Worm (Caenorhabditis elegans) whole organism, young adult: ENCODE data around the gene C10A4.13.

Experiments used
- B0261.1 ChIP-seq: sonication (generic microtip); optimal IDR thresholded peaks from 2 replicates; lab custom pipeline; 2016; ENCODE audit warnings: mild to moderate bottlenecking, missing genetic modification characterization, moderate library complexity, missing compliant biosample characterization
- C06A6.2 ChIP-seq: fragments of 200-800 bp; sonication (Bioruptor generic); conservative IDR thresholded peaks from 2 replicates; pipeline ENCODE4 v1.3.6; 2022; ENCODE audit warnings: missing genetic modification characterization, missing compliant biosample characterization
- C17E4.6 ChIP-seq: fragments of 200-800 bp; sonication (Bioruptor generic); IDR thresholded peaks from 2 replicates; pipeline ENCODE4 v1.3.6; 2022; ENCODE audit warnings: missing genetic modification reagents, missing genetic modification characterization, missing compliant biosample characterization
- D2030.7 ChIP-seq: fragments of 200-800 bp; sonication (Bioruptor generic); IDR thresholded peaks from 2 replicates; pipeline ENCODE4 v1.3.6; 2022; ENCODE audit warnings: missing genetic modification reagents, missing genetic modification characterization, missing compliant biosample characterization
- F22D6.2 ChIP-seq: sonication (generic microtip); optimal IDR thresholded peaks from 2 replicates; lab custom pipeline; 2016; ENCODE audit warnings: mild to moderate bottlenecking, missing genetic modification characterization, missing compliant biosample characterization
- F39B2.1 ChIP-seq: fragments of 200-800 bp; sonication (Bioruptor generic); IDR thresholded peaks from 2 replicates; pipeline ENCODE4 v1.3.6; 2022; ENCODE audit warnings: missing genetic modification reagents, missing genetic modification characterization, missing compliant biosample characterization
- F57C9.4 ChIP-seq: sonication (generic microtip); optimal IDR thresholded peaks from 2 replicates; lab custom pipeline; 2017; ENCODE audit warnings: mild to moderate bottlenecking, missing genetic modification characterization, missing compliant biosample characterization
- K11D2.4 ChIP-seq: fragments of 200-800 bp; sonication (Bioruptor generic); IDR thresholded peaks from 2 replicates; pipeline ENCODE4 v1.3.6; 2022; ENCODE audit warnings: missing genetic modification reagents, missing genetic modification characterization, missing compliant biosample characterization
- K12H6.12 ChIP-seq: fragments of 200-800 bp; sonication (Bioruptor generic); optimal IDR thresholded peaks from 2 replicates; lab custom pipeline; 2018; ENCODE audit warnings: mild to moderate bottlenecking, missing genetic modification characterization, missing compliant biosample characterization
- Y56A3A.18 ChIP-seq: fragments of 200-800 bp; sonication (Bioruptor generic); IDR thresholded peaks from 2 replicates; pipeline ENCODE4 v1.3.6; 2022; ENCODE audit warnings: missing genetic modification reagents, missing genetic modification characterization, missing compliant biosample characterization
- Y67H2A.10 ChIP-seq: fragments of 200-800 bp; sonication (Bioruptor generic); conservative IDR thresholded peaks from 2 replicates; pipeline ENCODE4 v1.3.6; 2022; ENCODE audit warnings: missing genetic modification reagents, missing genetic modification characterization, missing compliant biosample characterization
- ama-1 ChIP-seq, 3 experiments: fragments of 150-350 bp in 1 of 3; sonication (generic microtip) in 2 of 3; optimal IDR thresholded peaks; 2 replicates each; lab custom pipeline; 2014 to 2018; ENCODE audit warnings: missing biosample characterization in 2 of 3, missing genetic modification characterization in 2 of 3, missing genetic modification reagents in 2 of 3
- atf-7 ChIP-seq: sonication (generic microtip); optimal IDR thresholded peaks from 2 replicates; lab custom pipeline; 2017; ENCODE audit warnings: mild to moderate bottlenecking, missing genetic modification characterization, missing compliant biosample characterization
- athp-1 ChIP-seq: sonication (generic microtip); optimal IDR thresholded peaks from 2 replicates; lab custom pipeline; 2017; ENCODE audit warnings: mild to moderate bottlenecking, missing genetic modification characterization, missing compliant biosample characterization
- bed-1 ChIP-seq: fragments of 200-800 bp; sonication (Bioruptor generic); IDR thresholded peaks from 2 replicates; pipeline ENCODE4 v1.3.6; 2022; ENCODE audit warnings: missing genetic modification reagents, missing genetic modification characterization, missing compliant biosample characterization
- cebp-1 ChIP-seq, 2 experiments: fragments of 200-800 bp in 1 of 2; sonication (Bioruptor generic) in 1 of 2; sonication (generic microtip) in 1 of 2; IDR thresholded peaks in 1 of 2; optimal IDR thresholded peaks in 1 of 2; 2 replicates each; pipeline versions ENCODE4 v1.3.6 to Lab custom; 2017 to 2022; ENCODE audit warnings: missing compliant biosample characterization in 2 of 2, missing genetic modification characterization in 2 of 2, mild to moderate bottlenecking in 1 of 2, missing genetic modification reagents in 1 of 2, moderate library complexity in 1 of 2
- ceh-58 ChIP-seq: fragments of 200-800 bp; sonication (Bioruptor generic); IDR thresholded peaks from 2 replicates; pipeline ENCODE4 v1.3.6; 2022; ENCODE audit warnings: missing genetic modification characterization, missing compliant biosample characterization
- ceh-91 ChIP-seq: fragments of 200-800 bp; sonication (Bioruptor generic); IDR thresholded peaks from 2 replicates; pipeline ENCODE4 v1.3.6; 2022; ENCODE audit warnings: missing genetic modification reagents, missing genetic modification characterization, missing compliant biosample characterization
- chd-7 ChIP-seq: sonication (generic microtip); optimal IDR thresholded peaks from 2 replicates; lab custom pipeline; 2016; ENCODE audit warnings: mild to moderate bottlenecking, missing genetic modification characterization, moderate library complexity, missing compliant biosample characterization
- die-1 ChIP-seq: sonication (generic microtip); optimal IDR thresholded peaks from 2 replicates; lab custom pipeline; 2016; ENCODE audit warnings: missing genotype, mild to moderate bottlenecking, missing genetic modification characterization, missing compliant biosample characterization
- dox-1 ChIP-seq: fragments of 200-800 bp; sonication (Bioruptor generic); IDR thresholded peaks from 2 replicates; pipeline ENCODE4 v1.3.6; 2022; ENCODE audit warnings: missing genetic modification reagents, missing genetic modification characterization, missing compliant biosample characterization
- egrh-3 ChIP-seq: fragments of 200-800 bp; sonication (Bioruptor generic); IDR thresholded peaks from 2 replicates; pipeline ENCODE4 v1.3.6; 2022; ENCODE audit warnings: missing genetic modification reagents, missing genetic modification characterization, missing compliant biosample characterization
- ekl-4 ChIP-seq: fragments of 200-800 bp; sonication (Bioruptor generic); IDR thresholded peaks from 2 replicates; pipeline ENCODE4 v1.3.6; 2022; ENCODE audit warnings: missing genetic modification reagents, missing genetic modification characterization, missing compliant biosample characterization
- ets-4 ChIP-seq: fragments of 200-800 bp; sonication (Bioruptor generic); optimal IDR thresholded peaks from 2 replicates; lab custom pipeline; 2018; ENCODE audit warnings: mild to moderate bottlenecking, missing genetic modification characterization, missing compliant biosample characterization
- gei-17 ChIP-seq: fragments of 200-800 bp; sonication (Bioruptor generic); optimal IDR thresholded peaks from 2 replicates; lab custom pipeline; 2018; ENCODE audit warnings: mild to moderate bottlenecking, missing genetic modification characterization, missing compliant biosample characterization
- him-1 ChIP-seq: sonication (generic microtip); optimal IDR thresholded peaks from 2 replicates; lab custom pipeline; 2016; ENCODE audit warnings: missing genotype, missing genetic modification reagents, missing genetic modification characterization, missing compliant biosample characterization
- hlh-12 ChIP-seq: sonication (generic microtip); optimal IDR thresholded peaks from 2 replicates; lab custom pipeline; 2016; ENCODE audit warnings: missing genetic modification characterization, missing compliant biosample characterization
- hlh-26 ChIP-seq: fragments of 200-800 bp; sonication (Bioruptor generic); conservative IDR thresholded peaks from 2 replicates; pipeline ENCODE4 v1.3.6; 2022; ENCODE audit warnings: missing genetic modification reagents, missing genetic modification characterization, missing compliant biosample characterization
- hrde-1 ChIP-seq: sonication (generic microtip); optimal IDR thresholded peaks from 2 replicates; lab custom pipeline; 2016; ENCODE audit warnings: missing genetic modification characterization, mild to moderate bottlenecking, missing compliant biosample characterization, moderate library complexity, missing genotype, missing genetic modification reagents, borderline replicate concordance
- lag-1 ChIP-seq: fragments of 200-800 bp; sonication (Bioruptor generic); IDR thresholded peaks from 2 replicates; pipeline ENCODE4 v1.3.6; 2022; ENCODE audit warnings: missing genetic modification reagents, missing genetic modification characterization, missing compliant biosample characterization
- lin-54 ChIP-seq: fragments of 200-800 bp; sonication (Bioruptor generic); optimal IDR thresholded peaks from 2 replicates; lab custom pipeline; 2018; ENCODE audit warnings: mild to moderate bottlenecking, missing genetic modification characterization, missing compliant biosample characterization
- madf-3 ChIP-seq: fragments of 200-800 bp; sonication (Bioruptor generic); IDR thresholded peaks from 2 replicates; pipeline ENCODE4 v1.3.6; 2022; ENCODE audit warnings: missing genetic modification reagents, missing genetic modification characterization, missing compliant biosample characterization
- nfyb-1 ChIP-seq: fragments of 200-800 bp; sonication (Bioruptor generic); IDR thresholded peaks from 2 replicates; pipeline ENCODE4 v1.3.6; 2022; ENCODE audit warnings: missing genetic modification reagents, missing genetic modification characterization, missing compliant biosample characterization
- pbrm-1 ChIP-seq: fragments of 200-800 bp; sonication (Bioruptor generic); IDR thresholded peaks from 2 replicates; pipeline ENCODE4 v1.3.6; 2022; ENCODE audit warnings: missing genetic modification reagents, missing genetic modification characterization, missing compliant biosample characterization
- snpc-4 ChIP-seq, 5 experiments: fragments of 150-350 bp in 1 of 5; sonication (generic microtip) in 4 of 5; optimal IDR thresholded peaks; 2 replicates each; lab custom pipeline; 2014 to 2018; ENCODE audit warnings: missing genetic modification characterization in 5 of 5, missing biosample characterization in 3 of 5, antibody characterized with exemption in 2 of 5, mild to moderate bottlenecking in 2 of 5, missing compliant biosample characterization in 2 of 5, missing genotype in 2 of 5, moderate library complexity in 2 of 5, missing genetic modification reagents in 1 of 5
- sptf-2 ChIP-seq: fragments of 200-800 bp; sonication (Bioruptor generic); optimal IDR thresholded peaks from 2 replicates; lab custom pipeline; 2018; ENCODE audit warnings: mild to moderate bottlenecking, missing genetic modification characterization, missing compliant biosample characterization
- tlf-1 ChIP-seq: fragments of 200-800 bp; sonication (Bioruptor generic); optimal IDR thresholded peaks from 2 replicates; lab custom pipeline; 2018; ENCODE audit warnings: mild to moderate bottlenecking, missing genetic modification characterization, missing compliant biosample characterization
- unc-130 ChIP-seq: sonication (generic microtip); optimal IDR thresholded peaks from 2 replicates; lab custom pipeline; 2016; ENCODE audit warnings: missing genetic modification reagents, missing genetic modification characterization, missing compliant biosample characterization
- zfh-2 ChIP-seq: fragments of 200-800 bp; sonication (Bioruptor generic); conservative IDR thresholded peaks from 2 replicates; pipeline ENCODE4 v1.3.6; 2022; ENCODE audit warnings: missing genetic modification reagents, missing genetic modification characterization, missing compliant biosample characterization
- ztf-22 ChIP-seq: fragments of 200-800 bp; sonication (Bioruptor generic); optimal IDR thresholded peaks from 2 replicates; lab custom pipeline; 2018; ENCODE audit warnings: mild to moderate bottlenecking, missing genetic modification characterization, moderate library complexity, missing compliant biosample characterization
- ztf-25 ChIP-seq: fragments of 200-800 bp; sonication (Bioruptor generic); IDR thresholded peaks from 2 replicates; pipeline ENCODE4 v1.3.6; 2022; ENCODE audit warnings: missing genetic modification reagents, missing genetic modification characterization, missing compliant biosample characterization
- ztf-28 ChIP-seq: fragments of 200-800 bp; sonication (Bioruptor generic); IDR thresholded peaks from 2 replicates; pipeline ENCODE4 v1.3.6; 2022; ENCODE audit warnings: missing genetic modification reagents, missing genetic modification characterization, missing compliant biosample characterization
- ztf-6 ChIP-seq: fragments of 200-800 bp; sonication (Bioruptor generic); IDR thresholded peaks from 2 replicates; pipeline ENCODE4 v1.3.6; 2022; ENCODE audit warnings: missing genetic modification reagents, missing genetic modification characterization, missing compliant biosample characterization

C10A4.13 gene

DNA sequence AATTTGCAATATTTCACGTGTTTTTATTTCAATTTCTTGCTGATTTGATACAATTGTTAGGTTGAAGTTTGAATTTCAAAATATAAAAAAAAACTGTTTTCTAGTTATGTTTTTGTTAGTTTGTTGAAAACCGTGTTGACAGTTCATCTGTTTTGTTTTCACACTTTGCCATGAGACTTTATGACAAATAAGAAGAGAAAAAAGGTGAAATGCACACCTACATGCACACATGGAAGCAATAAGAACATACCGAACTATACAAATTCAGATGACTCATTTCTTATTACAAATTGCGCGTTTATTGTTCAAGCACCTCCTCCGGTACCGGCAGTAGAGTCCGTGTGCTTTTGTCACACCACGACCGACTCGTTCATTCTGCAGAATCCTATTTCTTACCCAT is 22.7 kb upstream of the C10A4.13 start, which contains the start of gene C10A4.9:
Gene C10A4.9, plus strand, starts transcription at position 301 of the 400 bp plus-strand sequence.
- no peak for TF ChIP-seq ztf-6 (GFP tag; lab: Robert Waterston, UW)
- no peak for TF ChIP-seq ztf-25
- no peak for TF ChIP-seq tlf-1 (GFP tag; lab: Kevin White, UChicago)
- no peak for TF ChIP-seq egrh-3 (GFP tag; lab: Robert Waterston, UW)
- TF ChIP-seq hlh-12 (tag; lab: Kevin White, UChicago): no peak
- no peak for TF ChIP-seq F57C9.4
- TF ChIP-seq lag-1: no peak
- no peak for TF ChIP-seq madf-3 (GFP tag; lab: Robert Waterston, UW)
- no peak for TF ChIP-seq dox-1 (GFP tag; lab: Robert Waterston, UW)
- no peak for TF ChIP-seq ama-1 (optimal IDR thresholded peaks at IDR 0.05; lab: Kevin White, UChicago)
- no peak for TF ChIP-seq ama-1 (GFP tag; optimal IDR thresholded peaks at IDR 0.05; lab: Kevin White, UChicago)
- no peak for TF ChIP-seq chd-7
- TF ChIP-seq ceh-91 (GFP tag; lab: Robert Waterston, UW): no peak
- TF ChIP-seq K11D2.4 (GFP tag; lab: Robert Waterston, UW): no peak
- TF ChIP-seq him-1 (tag; lab: Kevin White, UChicago): no peak
- TF ChIP-seq F39B2.1: no peak
- TF ChIP-seq ztf-22 (GFP tag; lab: Kevin White, UChicago): no peak
- no peak for TF ChIP-seq hlh-26 (GFP tag; lab: Robert Waterston, UW)
- no peak for TF ChIP-seq Y56A3A.18 (GFP tag; lab: Robert Waterston, UW)
- no peak for TF ChIP-seq K12H6.12
- no peak for TF ChIP-seq bed-1 (GFP tag; lab: Robert Waterston, UW)

- no peak for TF ChIP-seq ekl-4 (GFP tag; lab: Robert Waterston, UW)
- TF ChIP-seq sptf-2 (GFP tag; lab: Kevin White, UChicago): no peak
- TF ChIP-seq snpc-4 (GFP tag; optimal IDR thresholded peaks at IDR 0.05; lab: Kevin White, UChicago): no peak
- no peak for TF ChIP-seq snpc-4 (tag; optimal IDR thresholded peaks at IDR 0.05; lab: Kevin White, UChicago)
- TF ChIP-seq hlh-26 (GFP tag; lab: Robert Waterston, UW): no peak
- no peak for TF ChIP-seq F57C9.4
- no peak for TF ChIP-seq hlh-12 (tag; lab: Kevin White, UChicago)
- TF ChIP-seq unc-130 (GFP tag; lab: Kevin White, UChicago): no peak
- TF ChIP-seq zfh-2 (GFP tag; lab: Robert Waterston, UW): no peak
- TF ChIP-seq lin-54 (GFP tag; lab: Kevin White, UChicago): no peak
- TF ChIP-seq B0261.1 (tag; lab: Kevin White, UChicago): no peak
- no peak for TF ChIP-seq D2030.7 (GFP tag; lab: Robert Waterston, UW)
- TF ChIP-seq, all 124 proteins: peak for 0
Measured at ce11 chrX:7416082-7416481, 18.2 kb upstream of the C10A4.13 start, which contains the start of gene C10A4.1. Gene C10A4.1 (plus strand): TSS chrX:7416382.

- no peak for TF ChIP-seq ets-4 (GFP tag; lab: Kevin White, UChicago)
- no peak for TF ChIP-seq cebp-1 (GFP tag; IDR thresholded peaks at IDR 0.05; lab: Robert Waterston, UW)
- TF ChIP-seq cebp-1 (tag; optimal IDR thresholded peaks at IDR 0.05; lab: Kevin White, UChicago): no peak
- TF ChIP-seq C06A6.2 (GFP tag; lab: Robert Waterston, UW): no peak
- no peak for TF ChIP-seq ztf-28 (GFP tag; lab: Robert Waterston, UW)
- no peak for TF ChIP-seq nfyb-1
- no peak for TF ChIP-seq gei-17 (GFP tag; lab: Kevin White, UChicago)
- no peak for TF ChIP-seq K11D2.4 (GFP tag; lab: Robert Waterston, UW)
- TF ChIP-seq zfh-2 (GFP tag; lab: Robert Waterston, UW): no peak
- TF ChIP-seq atf-7 (tag; lab: Kevin White, UChicago): no peak
- no peak for TF ChIP-seq hrde-1 (tag; lab: Kevin White, UChicago)
- TF ChIP-seq F57C9.4: no peak
- TF ChIP-seq pbrm-1 (GFP tag; lab: Robert Waterston, UW): no peak
- TF ChIP-seq ceh-58: no peak
- no peak for TF ChIP-seq Y67H2A.10
- no peak for TF ChIP-seq athp-1 (tag; lab: Kevin White, UChicago)
- no peak for TF ChIP-seq dox-1 (GFP tag; lab: Robert Waterston, UW)
- no peak for TF ChIP-seq die-1 (tag; lab: Kevin White, UChicago)
- TF ChIP-seq C17E4.6: no peak
- TF ChIP-seq F22D6.2: no peak
- no peak for TF ChIP-seq ztf-6 (GFP tag; lab: Robert Waterston, UW)
- TF ChIP-seq, all 124 proteins: peak for 0
Measured at ce11 chrX:7415420-7415819, 17.6 kb upstream of the C10A4.13 start, which contains the start of gene C10A4.7. Gene C10A4.7 (minus strand): TSS chrX:7415520.
